Fruit fly (Drosophila melanogaster) whole organism, prepupa: Measurements from ENCODE around the gene CG12099.

Experiments used
- CG10631 ChIP-seq: fragments of 200-800 bp; sonication (Bioruptor generic); optimal IDR thresholded peaks from 2 replicates; lab custom pipeline; 2016; ENCODE audit warnings: missing biosample characterization, missing genetic modification characterization
- CG11294 ChIP-seq: fragments of 200-800 bp; sonication (Bioruptor generic); IDR thresholded peaks from 2 replicates; pipeline ENCODE4 v1.3.6; 2022; ENCODE audit warnings: missing biosample characterization, missing genetic modification characterization
- CG11762 ChIP-seq: fragments of 200-800 bp; sonication (Bioruptor generic); optimal IDR thresholded peaks from 3 replicates; lab custom pipeline; 2016; ENCODE audit warnings: missing biosample characterization, missing genetic modification characterization; ENCODE audit not compliant: insufficient read depth
- CG11902 ChIP-seq: fragments of 200-800 bp; sonication (Bioruptor generic); optimal IDR thresholded peaks from 3 replicates; lab custom pipeline; 2016; ENCODE audit warnings: missing biosample characterization, missing genetic modification characterization
- CG1621 ChIP-seq: fragments of 200-800 bp; sonication (Bioruptor generic); optimal IDR thresholded peaks from 3 replicates; lab custom pipeline; 2018; ENCODE audit warnings: missing biosample characterization, mild to moderate bottlenecking, missing genetic modification characterization
- CG16779 ChIP-seq: fragments of 200-800 bp; sonication (Bioruptor generic); optimal IDR thresholded peaks from 3 replicates; lab custom pipeline; 2017; ENCODE audit warnings: missing biosample characterization, mild to moderate bottlenecking, missing genetic modification characterization
- CG3032 ChIP-seq: fragments of 200-800 bp; optimal IDR thresholded peaks from 2 replicates; lab custom pipeline; 2019; ENCODE audit warnings: missing biosample characterization, mild to moderate bottlenecking, missing genetic modification characterization, moderate library complexity
- CG31627 ChIP-seq: fragments of 200-800 bp; sonication (Bioruptor generic); optimal IDR thresholded peaks from 3 replicates; lab custom pipeline; 2016; ENCODE audit warnings: missing biosample characterization, missing genetic modification characterization
- CG32006 ChIP-seq: fragments of 200-800 bp; sonication (Bioruptor generic); optimal IDR thresholded peaks from 3 replicates; lab custom pipeline; 2017; ENCODE audit warnings: missing biosample characterization, mild to moderate bottlenecking, missing genetic modification characterization
- CG34406 ChIP-seq: fragments of 200-800 bp; sonication (Bioruptor generic); optimal IDR thresholded peaks from 3 replicates; lab custom pipeline; 2016; ENCODE audit warnings: missing biosample characterization, missing genetic modification characterization
- CG3919 ChIP-seq: fragments of 200-800 bp; sonication (Bioruptor generic); optimal IDR thresholded peaks from 3 replicates; lab custom pipeline; 2016; ENCODE audit warnings: missing biosample characterization, missing genetic modification characterization
- CG4318 ChIP-seq: fragments of 200-800 bp; sonication (Bioruptor generic); optimal IDR thresholded peaks from 3 replicates; lab custom pipeline; 2017; ENCODE audit warnings: missing biosample characterization, mild to moderate bottlenecking, missing genetic modification characterization
- CG6163 ChIP-seq: fragments of 200-800 bp; sonication (Bioruptor generic); IDR thresholded peaks from 3 replicates; pipeline ENCODE4 v1.3.6; 2022; ENCODE audit warnings: missing biosample characterization, missing genetic modification characterization
- CG6792 ChIP-seq: fragments of 200-800 bp; sonication (Bioruptor generic); optimal IDR thresholded peaks from 3 replicates; lab custom pipeline; 2016; ENCODE audit warnings: missing biosample characterization, missing genetic modification characterization
- CG6808 ChIP-seq: fragments of 200-800 bp; sonication (Bioruptor generic); optimal IDR thresholded peaks from 3 replicates; lab custom pipeline; 2017; ENCODE audit warnings: missing biosample characterization, missing genetic modification characterization, mild to moderate bottlenecking, moderate library complexity, missing genetic modification reagents
- CG6854 ChIP-seq: fragments of 200-800 bp; sonication (Bioruptor generic); optimal IDR thresholded peaks from 2 replicates; lab custom pipeline; 2017; ENCODE audit warnings: missing biosample characterization, mild to moderate bottlenecking, missing genetic modification characterization
- CG7368 ChIP-seq: fragments of 200-800 bp; sonication (Bioruptor generic); optimal IDR thresholded peaks from 3 replicates; lab custom pipeline; 2016; ENCODE audit warnings: missing biosample characterization, missing genetic modification characterization
- CG8119 ChIP-seq: fragments of 200-800 bp; sonication (Bioruptor generic); IDR thresholded peaks from 3 replicates; pipeline ENCODE4 v1.3.6; 2022; ENCODE audit warnings: missing biosample characterization, missing genetic modification characterization
- CG8632 ChIP-seq: fragments of 200-800 bp; sonication (Bioruptor generic); optimal IDR thresholded peaks from 3 replicates; lab custom pipeline; 2016; ENCODE audit warnings: missing biosample characterization, missing genetic modification characterization
- CG9139 ChIP-seq: fragments of 200-800 bp; sonication (Bioruptor generic); optimal IDR thresholded peaks from 3 replicates; lab custom pipeline; 2017; ENCODE audit warnings: missing biosample characterization, mild to moderate bottlenecking, missing genetic modification characterization
- Eip78C ChIP-seq: fragments of 200-800 bp; sonication (Bioruptor generic); peaks from one replicate; lab custom pipeline; 2016; ENCODE audit warnings: missing biosample characterization, missing genetic modification characterization
- Eip93F ChIP-seq: fragments of 200-800 bp; sonication (Bioruptor generic); optimal IDR thresholded peaks from 2 replicates; lab custom pipeline; 2016; ENCODE audit warnings: missing biosample characterization, mild to moderate bottlenecking, missing genetic modification characterization
- Ets96B ChIP-seq: fragments of 200-800 bp; optimal IDR thresholded peaks from 2 replicates; lab custom pipeline; 2019; ENCODE audit warnings: missing biosample characterization, mild to moderate bottlenecking, missing genetic modification characterization, moderate library complexity
- Hr38 ChIP-seq: sonication (Bioruptor generic); optimal IDR thresholded peaks from 2 replicates; lab custom pipeline; 2016; ENCODE audit warnings: missing biosample characterization, missing genetic modification characterization
- Hr39 ChIP-seq: fragments of 200-800 bp; sonication (Bioruptor generic); optimal IDR thresholded peaks from 2 replicates; lab custom pipeline; 2016; ENCODE audit warnings: missing biosample characterization, missing genetic modification characterization
- Hr4 ChIP-seq: fragments of 200-800 bp; sonication (Bioruptor generic); optimal IDR thresholded peaks from 3 replicates; lab custom pipeline; 2016; ENCODE audit warnings: missing biosample characterization, missing genetic modification characterization
- Met ChIP-seq: fragments of 200-800 bp; sonication (Bioruptor generic); optimal IDR thresholded peaks from 3 replicates; lab custom pipeline; 2016; ENCODE audit warnings: missing biosample characterization, missing genetic modification characterization
- OdsH ChIP-seq: fragments of 200-800 bp; sonication (Bioruptor generic); optimal IDR thresholded peaks from 3 replicates; lab custom pipeline; 2016; ENCODE audit warnings: missing biosample characterization, missing genetic modification characterization
- Smox ChIP-seq: fragments of 200-800 bp; sonication (Bioruptor generic); optimal IDR thresholded peaks from 3 replicates; lab custom pipeline; 2016; ENCODE audit warnings: missing biosample characterization, missing genetic modification characterization
- Sox102F ChIP-seq: fragments of 200-800 bp; sonication (Bioruptor generic); optimal IDR thresholded peaks from 2 replicates; lab custom pipeline; 2016; ENCODE audit warnings: missing biosample characterization, mild to moderate bottlenecking, missing genetic modification characterization
- Sox14 ChIP-seq: fragments of 200-800 bp; sonication (Bioruptor generic); optimal IDR thresholded peaks from 3 replicates; lab custom pipeline; 2016; ENCODE audit warnings: missing biosample characterization, missing genetic modification characterization
- Sox15 ChIP-seq: fragments of 200-800 bp; sonication (Bioruptor generic); optimal IDR thresholded peaks from 3 replicates; lab custom pipeline; 2016; ENCODE audit warnings: missing biosample characterization, missing genetic modification characterization
- achi ChIP-seq: fragments of 200-800 bp; sonication (Bioruptor generic); optimal IDR thresholded peaks from 3 replicates; lab custom pipeline; 2016; ENCODE audit warnings: missing biosample characterization, missing genetic modification characterization
- cyc ChIP-seq: fragments of 200-800 bp; sonication (Bioruptor generic); optimal IDR thresholded peaks from 3 replicates; lab custom pipeline; 2016; ENCODE audit warnings: missing biosample characterization, missing genetic modification characterization
- dac ChIP-seq: fragments of 200-800 bp; sonication (Bioruptor generic); optimal IDR thresholded peaks from 2 replicates; lab custom pipeline; 2017; ENCODE audit warnings: missing biosample characterization, mild to moderate bottlenecking, missing genetic modification characterization
- dsx ChIP-seq: fragments of 200-800 bp; optimal IDR thresholded peaks from 3 replicates; lab custom pipeline; 2019; ENCODE audit warnings: missing biosample characterization, mild to moderate bottlenecking, missing genetic modification characterization, moderate library complexity; ENCODE audit not compliant: poor library complexity, severe bottlenecking
- esn ChIP-seq: fragments of 200-800 bp; sonication (Bioruptor generic); optimal IDR thresholded peaks from 2 replicates; lab custom pipeline; 2016; ENCODE audit warnings: missing biosample characterization, mild to moderate bottlenecking, missing genetic modification characterization, moderate library complexity
- fd59A ChIP-seq: fragments of 200-800 bp; sonication (Bioruptor generic); optimal IDR thresholded peaks from 2 replicates; lab custom pipeline; 2017; ENCODE audit warnings: missing biosample characterization, mild to moderate bottlenecking, missing genetic modification characterization, missing genetic modification reagents
- fkh ChIP-seq: fragments of 200-800 bp; sonication (Bioruptor generic); optimal IDR thresholded peaks from 3 replicates; lab custom pipeline; 2017; ENCODE audit warnings: missing biosample characterization, mild to moderate bottlenecking, missing genetic modification characterization, moderate library complexity
- lz ChIP-seq: fragments of 200-800 bp; sonication (Bioruptor generic); optimal IDR thresholded peaks from 3 replicates; lab custom pipeline; 2016; ENCODE audit warnings: missing biosample characterization, missing genetic modification characterization
- net ChIP-seq: fragments of 200-800 bp; sonication (Bioruptor generic); optimal IDR thresholded peaks from 3 replicates; lab custom pipeline; 2016; ENCODE audit warnings: missing biosample characterization, missing genetic modification characterization
- pdm3 ChIP-seq: fragments of 200-800 bp; sonication (Bioruptor generic); optimal IDR thresholded peaks from 3 replicates; lab custom pipeline; 2016; ENCODE audit warnings: missing biosample characterization, missing genetic modification characterization
- salr ChIP-seq, 2 experiments: fragments of 200-800 bp; sonication (Bioruptor generic); optimal IDR thresholded peaks; 3 replicates each; lab custom pipeline; 2016 to 2018; ENCODE audit warnings: missing biosample characterization in 2 of 2, missing genetic modification characterization in 2 of 2, mild to moderate bottlenecking in 1 of 2
- ss ChIP-seq, 2 experiments: fragments of 200-800 bp; sonication (Bioruptor generic); optimal IDR thresholded peaks; 2 replicates in 1 of 2; 3 replicates in 1 of 2; lab custom pipeline; 2017 to 2018; ENCODE audit warnings: mild to moderate bottlenecking in 2 of 2, missing biosample characterization in 2 of 2, missing genetic modification characterization in 2 of 2, moderate library complexity in 1 of 2
- svp ChIP-seq: fragments of 200-800 bp; sonication (Bioruptor generic); peaks from one replicate; lab custom pipeline; 2016; ENCODE audit warnings: missing biosample characterization, missing genetic modification characterization

CG12099 gene

dm6 chr3L:1586266-1587054, 28.2 kb upstream of the CG12099 start (continued):
- TF ChIP-seq Met (peak; percentile 9), CG11902 (GFP tag; lab: Kevin White, UChicago) (no peak), CG31627 (GFP tag; lab: Kevin White, UChicago) (no peak), ss (GFP tag; optimal IDR thresholded peaks at IDR 0.05; lab: Kevin White, UChicago) (peak; percentile 67 to 77), fd59A (GFP tag; lab: Kevin White, UChicago) (no peak), OdsH (GFP tag; lab: Kevin White, UChicago) (no peak), Hr38 (GFP tag; lab: Kevin White, UChicago) (no peak), CG11762 (peak; percentile 48), dac (GFP tag; lab: Kevin White, UChicago) (peak; percentile 4), CG4318 (no peak), CG6808 (GFP tag; lab: Kevin White, UChicago) (peak; percentile 64), esn (GFP tag; lab: Kevin White, UChicago) (peak; percentile 8), CG3919 (GFP tag; lab: Kevin White, UChicago) (peak; percentile 41), CG9139 (GFP tag; lab: Kevin White, UChicago) (peak; percentile 66), fkh (GFP tag; lab: Kevin White, UChicago) (peak; percentile 73), achi (no peak), CG16779 (tag; lab: Kevin White, UChicago) (peak; percentile 77), pdm3 (no peak), Sox14 (GFP tag; lab: Kevin White, UChicago) (no peak), CG3032 (tag; lab: Kevin White, UChicago) (peak; percentile 38), CG8119 (peak; percentile 80), dsx (GFP tag; lab: Kevin White, UChicago) (peak; percentile 66)
- TF ChIP-seq, all 60 proteins: peak for 31

DNA sequence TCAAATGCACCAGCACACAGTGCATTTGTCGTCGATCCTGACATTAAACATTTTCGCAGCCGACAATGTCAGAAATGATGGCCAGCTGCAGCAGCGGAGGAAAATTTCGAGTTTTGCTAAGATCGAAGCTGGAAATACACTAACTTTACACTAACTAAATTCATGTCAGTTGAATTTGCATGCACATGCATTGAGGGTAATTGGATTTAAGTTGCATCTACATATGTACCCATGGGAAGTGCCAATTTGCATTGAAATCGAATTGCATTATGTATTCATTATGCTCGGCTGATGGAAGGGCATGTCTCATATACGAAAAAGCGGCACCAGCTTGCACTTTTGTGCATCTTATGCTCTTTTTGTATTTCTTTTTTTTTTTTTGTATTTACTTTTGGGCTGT, 26.5 kb upstream of the CG12099 start:
- TF ChIP-seq pdm3 (peak; percentile 81), CG10631 (GFP tag; lab: Kevin White, UChicago) (peak; percentile 69), CG32006 (GFP tag; lab: Kevin White, UChicago) (peak; percentile 80), Smox (peak; percentile 56), CG7368 (peak; percentile 86), salr (GFP tag; optimal IDR thresholded peaks at IDR 0.05; lab: Kevin White, UChicago) (peak; percentile 4 to 73), CG6163 (GFP tag; lab: Robert Waterston, UW) (peak; percentile 96), fd59A (GFP tag; lab: Kevin White, UChicago) (peak; percentile 8), CG9139 (GFP tag; lab: Kevin White, UChicago) (peak; percentile 73), CG31627 (GFP tag; lab: Kevin White, UChicago) (peak; percentile 79), CG8632 (GFP tag; lab: Kevin White, UChicago) (peak; percentile 46), CG6854 (peak; percentile 80), CG11762 (peak; percentile 85), Hr4 (GFP tag; lab: Kevin White, UChicago) (peak; percentile 82), net (GFP tag; lab: Kevin White, UChicago) (peak; percentile 92), Sox102F (GFP tag; lab: Kevin White, UChicago) (peak; percentile 78), Sox15 (peak; percentile 51), CG11294 (peak; percentile 94), dsx (GFP tag; lab: Kevin White, UChicago) (peak; percentile 76), achi (peak; percentile 87), CG11902 (GFP tag; lab: Kevin White, UChicago) (peak; percentile 86), Eip78C (GFP tag; lab: Kevin White, UChicago) (peak; percentile 97), CG3032 (tag; lab: Kevin White, UChicago) (peak; percentile 76), CG1621 (tag; lab: Kevin White, UChicago) (peak; percentile 50), dac (GFP tag; lab: Kevin White, UChicago) (peak; percentile 59), lz (GFP tag; lab: Kevin White, UChicago) (peak; percentile 80), Hr38 (GFP tag; lab: Kevin White, UChicago) (no peak), Eip93F (no peak), CG8119 (peak; percentile 91), cyc (peak; percentile 93), Ets96B (tag; lab: Kevin White, UChicago) (peak; percentile 80), OdsH (GFP tag; lab: Kevin White, UChicago) (peak; percentile 78), CG34406 (GFP tag; lab: Kevin White, UChicago) (peak; percentile 67), Hr39 (GFP tag; lab: Kevin White, UChicago) (peak; percentile 82), CG4318 (peak; percentile 60), CG6792 (peak; percentile 77), ss (GFP tag; optimal IDR thresholded peaks at IDR 0.05; lab: Kevin White, UChicago) (peak; percentile 46 to 67), svp (GFP tag; lab: Kevin White, UChicago) (peak; percentile 94)
